Fruit fly (Drosophila melanogaster) whole organism, embryonic: Measurements from ENCODE around the gene osi.

Experiments used
- Ada2b ChIP-seq: fragments of 200-800 bp; sonication (Bioruptor generic); IDR thresholded peaks from 2 replicates; pipeline ENCODE4 v1.3.6; 2022; ENCODE audit warnings: missing biosample characterization, missing genetic modification characterization
- BtbVII ChIP-seq: fragments of 200-800 bp; sonication (Bioruptor generic); optimal IDR thresholded peaks from 3 replicates; lab custom pipeline; 2017; ENCODE audit warnings: missing biosample characterization, mild to moderate bottlenecking, missing genetic modification characterization
- CG13775 ChIP-seq: fragments of 200-800 bp; sonication (Bioruptor generic); optimal IDR thresholded peaks from 3 replicates; lab custom pipeline; 2017; ENCODE audit warnings: missing biosample characterization, mild to moderate bottlenecking, missing genetic modification characterization
- CG13894 ChIP-seq: fragments of 200-800 bp; sonication (Bioruptor generic); optimal IDR thresholded peaks from 3 replicates; lab custom pipeline; 2018; ENCODE audit warnings: missing biosample characterization, mild to moderate bottlenecking, missing genetic modification characterization, moderate library complexity
- CG14965 ChIP-seq: fragments of 200-800 bp; sonication (Bioruptor generic); optimal IDR thresholded peaks from 2 replicates; lab custom pipeline; 2016; ENCODE audit warnings: missing biosample characterization, missing genetic modification characterization, borderline replicate concordance
- CG17385 ChIP-seq: fragments of 200-800 bp; sonication (Bioruptor generic); optimal IDR thresholded peaks from 3 replicates; lab custom pipeline; 2018; ENCODE audit warnings: missing biosample characterization, mild to moderate bottlenecking, missing genetic modification characterization
- CG1792 ChIP-seq: fragments of 200-800 bp; sonication (Bioruptor generic); optimal IDR thresholded peaks from 2 replicates; lab custom pipeline; 2016; ENCODE audit warnings: missing biosample characterization, missing genetic modification characterization
- CG18764 ChIP-seq: fragments of 200-800 bp; sonication (Bioruptor generic); optimal IDR thresholded peaks from 3 replicates; lab custom pipeline; 2016; ENCODE audit warnings: missing biosample characterization, missing genetic modification characterization
- CG2116 ChIP-seq: fragments of 200-800 bp; sonication (Bioruptor generic); optimal IDR thresholded peaks from 3 replicates; lab custom pipeline; 2018; ENCODE audit warnings: missing biosample characterization, mild to moderate bottlenecking, missing genetic modification characterization
- CG34224 ChIP-seq: fragments of 200-800 bp; sonication (Bioruptor generic); IDR thresholded peaks from 3 replicates; pipeline ENCODE4 v1.3.6; 2022; ENCODE audit warnings: missing biosample characterization, missing genetic modification characterization; ENCODE audit not compliant: partially characterized antibody
- CG5953 ChIP-seq: fragments of 200-800 bp; sonication (Bioruptor generic); IDR thresholded peaks from 2 replicates; pipeline ENCODE4 v1.3.6; 2022; ENCODE audit warnings: missing biosample characterization, missing genetic modification characterization
- CG7786 ChIP-seq: fragments of 200-800 bp; sonication (Bioruptor generic); optimal IDR thresholded peaks from 2 replicates; lab custom pipeline; 2016; ENCODE audit warnings: missing biosample characterization, missing genetic modification characterization
- CG7963 ChIP-seq: fragments of 200-800 bp; sonication (Bioruptor generic); IDR thresholded peaks from 3 replicates; pipeline ENCODE4 v1.3.6; 2022; ENCODE audit warnings: missing biosample characterization, missing genetic modification characterization; ENCODE audit not compliant: partially characterized antibody
- CG8290 ChIP-seq, 3 experiments: fragments of 200-800 bp; sonication (Bioruptor generic); optimal IDR thresholded peaks; 2 replicates each; lab custom pipeline; 2016 to 2019; ENCODE audit warnings: missing biosample characterization in 3 of 3, missing genetic modification characterization in 3 of 3, mild to moderate bottlenecking in 2 of 3, moderate library complexity in 1 of 3
- CG8478 ChIP-seq: fragments of >200 bp; optimal IDR thresholded peaks from 2 replicates; lab custom pipeline; 2018
- CG8944 ChIP-seq: fragments of 200-800 bp; sonication (Bioruptor generic); optimal IDR thresholded peaks from 3 replicates; lab custom pipeline; 2016; ENCODE audit warnings: missing biosample characterization, missing genetic modification characterization
- CG9215 ChIP-seq: fragments of 200-800 bp; sonication (Bioruptor generic); IDR thresholded peaks from 2 replicates; pipeline ENCODE4 v1.3.6; 2022; ENCODE audit warnings: missing biosample characterization, missing genetic modification characterization
- Dad ChIP-seq: fragments of 200-800 bp; sonication (Bioruptor generic); optimal IDR thresholded peaks from 3 replicates; lab custom pipeline; 2016; ENCODE audit warnings: missing biosample characterization, missing genetic modification characterization
- Dref ChIP-seq: fragments of 200-800 bp; sonication (Bioruptor generic); IDR thresholded peaks from 2 replicates; pipeline ENCODE4 v1.3.6; 2022; ENCODE audit warnings: missing biosample characterization, missing genetic modification characterization
- Elba2 ChIP-seq: fragments of 200-800 bp; sonication (Bioruptor generic); optimal IDR thresholded peaks from 3 replicates; lab custom pipeline; 2016; ENCODE audit warnings: missing biosample characterization, missing genetic modification characterization
- HLH54F ChIP-seq: fragments of 200-800 bp; sonication (Bioruptor generic); optimal IDR thresholded peaks from 3 replicates; lab custom pipeline; 2016; ENCODE audit warnings: missing biosample characterization, missing genetic modification characterization
- Hey ChIP-seq: fragments of 200-800 bp; sonication (Bioruptor generic); optimal IDR thresholded peaks from 3 replicates; lab custom pipeline; 2018; ENCODE audit warnings: missing biosample characterization, mild to moderate bottlenecking, missing genetic modification characterization
- Nf-YA ChIP-seq: fragments of 200-800 bp; sonication (Bioruptor generic); IDR thresholded peaks from 2 replicates; pipeline ENCODE4 v1.3.6; 2022; ENCODE audit warnings: missing biosample characterization, missing genetic modification characterization
- Stat92E ChIP-seq, 3 experiments: fragments of >200 bp in 2 of 3; fragments of 200-800 bp in 1 of 3; sonication (Bioruptor generic) in 1 of 3; optimal IDR thresholded peaks; 2 replicates each; lab custom pipeline; 2017 to 2019; ENCODE audit warnings: missing biosample characterization in 3 of 3, missing genetic modification characterization in 3 of 3, mild to moderate bottlenecking in 1 of 3, moderate library complexity in 1 of 3
- Tbp ChIP-seq: fragments of >200 bp; optimal IDR thresholded peaks from 2 replicates; lab custom pipeline; 2018; ENCODE audit warnings: missing biosample characterization, missing genetic modification characterization
- Xrp1 ChIP-seq: fragments of 200-800 bp; sonication (Bioruptor generic); IDR thresholded peaks from 2 replicates; pipeline ENCODE4 v1.3.6; 2022; ENCODE audit warnings: missing biosample characterization, missing genetic modification characterization
- btn ChIP-seq: fragments of 200-800 bp; sonication (Bioruptor generic); optimal IDR thresholded peaks from 2 replicates; lab custom pipeline; 2016; ENCODE audit warnings: missing biosample characterization, missing genetic modification characterization
- chinmo ChIP-seq: fragments of 200-800 bp; sonication (Bioruptor generic); IDR thresholded peaks from 4 replicates; pipeline ENCODE4 v1.3.6; 2022; ENCODE audit warnings: missing biosample characterization, missing genetic modification characterization; ENCODE audit not compliant: partially characterized antibody
- corto ChIP-seq: fragments of 200-800 bp; sonication (Bioruptor generic); optimal IDR thresholded peaks from 2 replicates; lab custom pipeline; 2016; ENCODE audit warnings: missing biosample characterization, mild to moderate bottlenecking, missing genetic modification characterization, moderate library complexity
- crol ChIP-seq: fragments of 200-800 bp; sonication (Bioruptor generic); IDR thresholded peaks from 2 replicates; pipeline ENCODE4 v1.3.6; 2022; ENCODE audit warnings: missing biosample characterization, missing genetic modification characterization
- dati ChIP-seq: fragments of 200-800 bp; sonication (Bioruptor generic); IDR thresholded peaks from 2 replicates; pipeline ENCODE4 v1.3.6; 2022; ENCODE audit warnings: missing biosample characterization, missing genetic modification characterization
- dmrt99B ChIP-seq: fragments of 200-800 bp; sonication (Bioruptor generic); optimal IDR thresholded peaks from 2 replicates; lab custom pipeline; 2018; ENCODE audit warnings: missing biosample characterization, mild to moderate bottlenecking, missing genetic modification characterization, moderate library complexity
- dpn ChIP-seq, 2 experiments: fragments of 200-800 bp; sonication (Bioruptor generic); optimal IDR thresholded peaks; 3 replicates each; lab custom pipeline; 2016; ENCODE audit warnings: missing biosample characterization in 2 of 2, missing genetic modification characterization in 2 of 2
- hbn ChIP-seq: fragments of 200-800 bp; sonication (Bioruptor generic); IDR thresholded peaks from 2 replicates; pipeline ENCODE4 v1.3.6; 2022; ENCODE audit warnings: missing biosample characterization, missing genetic modification characterization; ENCODE audit not compliant: partially characterized antibody
- kah ChIP-seq: fragments of 200-800 bp; sonication (Bioruptor generic); optimal IDR thresholded peaks from 2 replicates; lab custom pipeline; 2018; ENCODE audit warnings: missing biosample characterization, mild to moderate bottlenecking, missing genetic modification characterization
- ken ChIP-seq: fragments of 200-800 bp; sonication (Bioruptor generic); IDR thresholded peaks from 3 replicates; pipeline ENCODE4 v1.3.6; 2022; ENCODE audit warnings: missing biosample characterization, missing genetic modification characterization
- lmd ChIP-seq: fragments of 200-800 bp; sonication (Bioruptor generic); IDR thresholded peaks from 2 replicates; pipeline ENCODE4 v1.3.6; 2022; ENCODE audit warnings: missing biosample characterization, missing genetic modification characterization
- lola ChIP-seq, 3 experiments: fragments of >200 bp in 2 of 3; fragments of 200-800 bp in 1 of 3; sonication (Bioruptor generic) in 1 of 3; optimal IDR thresholded peaks; 2 replicates each; lab custom pipeline; 2017 to 2019; ENCODE audit warnings: missing biosample characterization in 3 of 3, missing genetic modification characterization in 3 of 3, mild to moderate bottlenecking in 1 of 3, moderate library complexity in 1 of 3
- oc ChIP-seq: fragments of 200-800 bp; sonication (Bioruptor generic); optimal IDR thresholded peaks from 2 replicates; lab custom pipeline; 2018; ENCODE audit warnings: missing biosample characterization, mild to moderate bottlenecking, missing genetic modification characterization, moderate library complexity
- otp ChIP-seq: fragments of 200-800 bp; sonication (Bioruptor generic); IDR thresholded peaks from 3 replicates; pipeline ENCODE4, ENCODE4 v1.3.6; 2022; ENCODE audit warnings: missing biosample characterization, missing genetic modification characterization
- prd ChIP-seq, 3 experiments: fragments of >200 bp in 2 of 3; fragments of 200-800 bp in 1 of 3; sonication (Bioruptor generic) in 1 of 3; optimal IDR thresholded peaks in 2 of 3; IDR thresholded peaks in 1 of 3; 2 replicates in 2 of 3; 3 replicates in 1 of 3; pipeline versions ENCODE4 v1.3.6 to Lab custom; 2017 to 2022; ENCODE audit warnings: missing biosample characterization in 1 of 3, missing genetic modification characterization in 1 of 3
- ro ChIP-seq: fragments of 200-800 bp; sonication (Bioruptor generic); IDR thresholded peaks from 2 replicates; pipeline ENCODE4 v1.3.6; 2022; ENCODE audit warnings: missing biosample characterization, missing genetic modification characterization
- sens-2 ChIP-seq: fragments of 200-800 bp; sonication (Bioruptor generic); IDR thresholded peaks from 2 replicates; pipeline ENCODE4 v1.3.6; 2022; ENCODE audit warnings: missing biosample characterization, missing genetic modification characterization
- slou ChIP-seq: fragments of 200-800 bp; sonication (Bioruptor generic); optimal IDR thresholded peaks from 3 replicates; lab custom pipeline; 2016; ENCODE audit warnings: missing biosample characterization, missing genetic modification characterization
- sob ChIP-seq: fragments of 200-800 bp; sonication (Bioruptor generic); IDR thresholded peaks from 2 replicates; pipeline ENCODE4 v1.3.6; 2022; ENCODE audit warnings: missing biosample characterization, missing genetic modification characterization
- sqz ChIP-seq: fragments of 200-800 bp; sonication (Bioruptor generic); optimal IDR thresholded peaks from 3 replicates; lab custom pipeline; 2018; ENCODE audit warnings: missing biosample characterization, mild to moderate bottlenecking, missing genetic modification characterization
- ssp ChIP-seq: fragments of 200-800 bp; sonication (Bioruptor generic); IDR thresholded peaks from 2 replicates; pipeline ENCODE4 v1.3.6; 2022; ENCODE audit warnings: missing biosample characterization, missing genetic modification characterization

The osi gene

dm6 chr2L:16887660-16888573 lies at the start of gene osi, which contains the start of gene tweek (continued):
- TF ChIP-seq CG14965 (GFP tag; lab: Kevin White, UChicago) (no peak), CG34224 (GFP tag; lab: Robert Waterston, UW) (peak; percentile 75), ro (GFP tag; lab: Robert Waterston, UW) (no peak), sqz (GFP tag; lab: Kevin White, UChicago) (no peak), Ada2b (0 out of 2 replicates have a peak, but pooled peaks have one; percentile 16), Hey (tag; lab: Kevin White, UChicago) (peak; percentile 52), hbn (GFP tag; lab: Robert Waterston, UW) (peak; percentile 70), BtbVII (GFP tag; lab: Kevin White, UChicago) (no peak), ssp (GFP tag; lab: Robert Waterston, UW) (peak; percentile 40), Dref (GFP tag; lab: Robert Waterston, UW) (peak; percentile 40), CG1792 (GFP tag; lab: Kevin White, UChicago) (no peak), btn (GFP tag; lab: Kevin White, UChicago) (no peak), Stat92E (GFP tag; optimal IDR thresholded peaks at IDR 0.05; lab: Kevin White, UChicago) (no peak), Xrp1 (no peak), Elba2 (GFP tag; lab: Kevin White, UChicago) (no peak), lola (GFP tag; optimal IDR thresholded peaks at IDR 0.05; lab: Kevin White, UChicago) (peak in 1 of 3 experiments; percentile 78), otp (no peak), CG5953 (GFP tag; lab: Robert Waterston, UW) (no peak), dmrt99B (tag; lab: Kevin White, UChicago) (no peak), CG13775 (GFP tag; lab: Kevin White, UChicago) (peak; percentile 83), CG7963 (GFP tag; lab: Robert Waterston, UW) (peak; percentile 84), CG17385 (GFP tag; lab: Kevin White, UChicago) (peak; percentile 96), corto (GFP tag; lab: Kevin White, UChicago) (peak; percentile 35), lmd (GFP tag; lab: Robert Waterston, UW) (peak; percentile 76), sob (GFP tag; lab: Robert Waterston, UW) (0 out of 2 replicates have a peak, but pooled peaks have one; percentile 52), sens-2 (no peak), dpn (GFP tag; optimal IDR thresholded peaks at IDR 0.05; lab: Kevin White, UChicago) (peak; percentile 60 to 61), ken (GFP tag; lab: Robert Waterston, UW) (0 out of 3 replicates have a peak, but pooled peaks have one; percentile 55), Dad (GFP tag; lab: Kevin White, UChicago) (peak; percentile 10), CG8944 (GFP tag; lab: Kevin White, UChicago) (peak; percentile 55), crol (GFP tag; lab: Robert Waterston, UW) (no peak), CG13894 (tag; lab: Kevin White, UChicago) (no peak), CG2116 (GFP tag; lab: Kevin White, UChicago) (peak; percentile 50), chinmo (GFP tag; lab: Robert Waterston, UW) (peak; percentile 88), HLH54F (GFP tag; lab: Kevin White, UChicago) (peak; percentile 63), oc (no peak), slou (GFP tag; lab: Kevin White, UChicago) (peak; percentile 54), prd (optimal IDR thresholded peaks at IDR 0.05; lab: Kevin White, UChicago) (no peak), prd (GFP tag; IDR thresholded peaks at IDR 0.05; lab: Robert Waterston, UW) (peak; percentile 44; the same call in 2 of the 3 replicates), dati (GFP tag; lab: Robert Waterston, UW) (no peak), kah (GFP tag; lab: Kevin White, UChicago) (no peak), CG18764 (GFP tag; lab: Kevin White, UChicago) (no peak), Nf-YA (no peak), CG8290 (GFP tag; optimal IDR thresholded peaks at IDR 0.05; lab: Kevin White, UChicago) (peak; percentile 57), CG8290 (tag; optimal IDR thresholded peaks at IDR 0.05; lab: Kevin White, UChicago) (peak in 1 of 2 experiments; percentile 76), CG9215 (GFP tag; lab: Robert Waterston, UW) (peak; percentile 49), CG7786 (GFP tag; lab: Kevin White, UChicago) (peak; percentile 29), CG8478 (lab: Kevin White, UChicago) (no peak), Tbp (GFP tag; lab: Kevin White, UChicago) (no peak)
